Worm (Caenorhabditis elegans) whole organism, early embryonic: ENCODE data around the gene prp-8.

ENCODE experiments used
- B0310.2 ChIP-seq: sonication (generic microtip); optimal IDR thresholded peaks from 2 replicates; lab custom pipeline; 2016; ENCODE audit warnings: mild to moderate bottlenecking, missing genetic modification characterization, missing compliant biosample characterization
- F13C5.2 ChIP-seq: sonication (generic microtip); optimal IDR thresholded peaks from 2 replicates; lab custom pipeline; 2017; ENCODE audit warnings: mild to moderate bottlenecking, missing genetic modification characterization, inconsistent platforms, missing compliant biosample characterization
- aly-1 ChIP-seq: sonication (generic microtip); optimal IDR thresholded peaks from 2 replicates; lab custom pipeline; 2016; ENCODE audit warnings: missing genetic modification characterization, missing compliant biosample characterization
- ama-1 ChIP-seq: fragments of 150-350 bp; optimal IDR thresholded peaks from 2 replicates; lab custom pipeline; 2014
- ceh-13 ChIP-seq: fragments of 200-800 bp; sonication (Bioruptor generic); optimal IDR thresholded peaks from 2 replicates; lab custom pipeline; 2018; ENCODE audit warnings: mild to moderate bottlenecking, missing genetic modification characterization, missing compliant biosample characterization
- ceh-36 ChIP-seq: sonication (generic microtip); optimal IDR thresholded peaks from 2 replicates; lab custom pipeline; 2016; ENCODE audit warnings: missing genetic modification characterization, inconsistent platforms, missing compliant biosample characterization
- ets-7 ChIP-seq: sonication (generic microtip); optimal IDR thresholded peaks from 2 replicates; lab custom pipeline; 2016; ENCODE audit warnings: missing genotype, missing genetic modification characterization, missing compliant biosample characterization
- flt-1 ChIP-seq: fragments of 200-800 bp; sonication (Bioruptor generic); IDR thresholded peaks from 2 replicates; pipeline ENCODE4 v1.3.6; 2022; ENCODE audit warnings: missing genetic modification characterization, missing compliant biosample characterization
- hmbx-1 ChIP-seq: sonication (generic microtip); optimal IDR thresholded peaks from 2 replicates; lab custom pipeline; 2016; ENCODE audit warnings: mild to moderate bottlenecking, missing genetic modification characterization, missing compliant biosample characterization
- hmg-4 ChIP-seq: fragments of 200-800 bp; sonication (Bioruptor generic); optimal IDR thresholded peaks from 2 replicates; lab custom pipeline; 2018; ENCODE audit warnings: mild to moderate bottlenecking, missing genetic modification characterization, missing compliant biosample characterization
- hnd-1 ChIP-seq: sonication (generic microtip); optimal IDR thresholded peaks from 2 replicates; lab custom pipeline; 2016; ENCODE audit warnings: missing genetic modification characterization, missing compliant biosample characterization
- pes-1 ChIP-seq: fragments of 200-800 bp; sonication (Bioruptor generic); IDR thresholded peaks from 2 replicates; pipeline ENCODE4 v1.3.6; 2022; ENCODE audit warnings: missing genetic modification reagents, missing genetic modification characterization, missing compliant biosample characterization
- sea-1 ChIP-seq: fragments of 200-800 bp; sonication (Bioruptor generic); conservative IDR thresholded peaks from 2 replicates; pipeline ENCODE4 v1.3.6; 2022; ENCODE audit warnings: missing genetic modification characterization, missing compliant biosample characterization
- tbx-11 ChIP-seq: fragments of 200-800 bp; sonication (Bioruptor generic); IDR thresholded peaks from 2 replicates; pipeline ENCODE4 v1.3.6; 2022; ENCODE audit warnings: missing genetic modification characterization, missing compliant biosample characterization
- tbx-37 ChIP-seq: fragments of 200-800 bp; sonication (Bioruptor generic); conservative IDR thresholded peaks from 2 replicates; pipeline ENCODE4 v1.3.6; 2022; ENCODE audit warnings: missing genetic modification reagents, missing genetic modification characterization, missing compliant biosample characterization
- tra-4 ChIP-seq: sonication (generic microtip); optimal IDR thresholded peaks from 2 replicates; lab custom pipeline; 2017; ENCODE audit warnings: missing genetic modification characterization, missing compliant biosample characterization

Gene prp-8

ce11 chrIII:8216224-8216623 lies 52.1 kb downstream of the prp-8 start, which contains the start of gene unc-86:
TSS of gene unc-86 (minus strand) at chrIII:8216336.
- TF ChIP-seq B0310.2 (tag; lab: Kevin White, UChicago) (no peak), hmg-4 (GFP tag; lab: Kevin White, UChicago) (no peak), F13C5.2 (tag; lab: Kevin White, UChicago) (no peak), pes-1 (no peak), sea-1 (no peak), ceh-13 (GFP tag; lab: Kevin White, UChicago) (no peak), flt-1 (GFP tag; lab: Robert Waterston, UW) (no peak), aly-1 (no peak), ceh-36 (no peak), ama-1 (no peak)

- no peak for TF ChIP-seq hmbx-1
These were observed 53.7 kb downstream of the prp-8 start, which contains the start of gene C30A5.16 for ce11 chrIII:8217919-8218318. TSS of gene C30A5.16 (plus strand) at chrIII:8218219.

- TF ChIP-seq hnd-1 (tag; lab: Kevin White, UChicago) = no peak
- TF ChIP-seq flt-1 (GFP tag; lab: Robert Waterston, UW) = no peak
- TF ChIP-seq hmg-4 (GFP tag; lab: Kevin White, UChicago) = no peak
- TF ChIP-seq tbx-11 (GFP tag; lab: Robert Waterston, UW) = no peak
- TF ChIP-seq tra-4 = no peak
- no peak for TF ChIP-seq ets-7
- TF ChIP-seq tbx-37 (GFP tag; lab: Robert Waterston, UW) = no peak
- TF ChIP-seq ama-1 = no peak
- no peak for TF ChIP-seq ceh-36
- TF ChIP-seq sea-1 = no peak
- TF ChIP-seq aly-1 = no peak
- TF ChIP-seq hmbx-1 = no peak
- TF ChIP-seq pes-1 = no peak
These were observed 55.9 kb downstream of the prp-8 start for ce11 chrIII:8220081-8220480.
